Fruit fly (Drosophila melanogaster) whole organism: Measurements from ENCODE around the gene CG15021.

Experiments used
- CG8478 ChIP-seq: fragments of >200 bp; optimal IDR thresholded peaks from 2 replicates; lab custom pipeline; 2018; ENCODE audit warnings: inconsistent platforms
- Dll ChIP-seq: fragments of >200 bp; optimal IDR thresholded peaks from 2 replicates; lab custom pipeline; 2017
- EcR ChIP-seq, 2 experiments: fragments of >200 bp; optimal IDR thresholded peaks; 2 replicates each; lab custom pipeline; 2017; ENCODE audit warnings: missing biosample characterization in 2 of 2, missing genetic modification characterization in 2 of 2, missing genetic modification reagents in 2 of 2
- pan ChIP-seq: fragments of >200 bp; optimal IDR thresholded peaks from 2 replicates; lab custom pipeline; 2017
- psq ChIP-seq: fragments of >200 bp; optimal IDR thresholded peaks from 2 replicates; lab custom pipeline; 2017
- usp ChIP-seq: fragments of >200 bp; optimal IDR thresholded peaks from 2 replicates; lab custom pipeline; 2017; ENCODE audit warnings: missing biosample characterization, missing genetic modification characterization, mixed read lengths

The CG15021 gene

dm6 chr3L:4436421-4436820 is at the start of gene CG15021:
Gene CG15021, plus strand, starts transcription at chr3L:4436721.
- no peak for TF ChIP-seq psq (lab: Kevin White, UChicago)
- no peak for TF ChIP-seq CG8478 (lab: Kevin White, UChicago)
- no peak for TF ChIP-seq Dll
- TF ChIP-seq usp (GFP tag; lab: Kevin White, UChicago): no peak
- no peak for TF ChIP-seq EcR (GFP tag; optimal IDR thresholded peaks at IDR 0.05; lab: Kevin White, UChicago)
- TF ChIP-seq pan (lab: Kevin White, UChicago): no peak

dm6 chr3L:4388215-4388614 is 48.3 kb upstream of the CG15021 start:
- no peak for TF ChIP-seq EcR (GFP tag; optimal IDR thresholded peaks at IDR 0.05; lab: Kevin White, UChicago)
- TF ChIP-seq psq (lab: Kevin White, UChicago): no peak
- no peak for TF ChIP-seq CG8478 (lab: Kevin White, UChicago)
- no peak for TF ChIP-seq Dll
- TF ChIP-seq pan (lab: Kevin White, UChicago): no peak
- TF ChIP-seq usp (GFP tag; lab: Kevin White, UChicago): no peak

- TF ChIP-seq usp (GFP tag; lab: Kevin White, UChicago) (no peak), CG8478 (lab: Kevin White, UChicago) (no peak), EcR (GFP tag; optimal IDR thresholded peaks at IDR 0.05; lab: Kevin White, UChicago) (no peak), psq (lab: Kevin White, UChicago) (no peak)
Observed at dm6 chr3L:4389104-4389503, 47.4 kb upstream of the CG15021 start.

dm6 chr3L:4392851-4393250 is 43.7 kb upstream of the CG15021 start:
- TF ChIP-seq EcR (GFP tag; optimal IDR thresholded peaks at IDR 0.05; lab: Kevin White, UChicago) (no peak), usp (GFP tag; lab: Kevin White, UChicago) (no peak), CG8478 (lab: Kevin White, UChicago) (no peak), pan (lab: Kevin White, UChicago) (no peak), psq (lab: Kevin White, UChicago) (no peak), Dll (no peak)

dm6 chr3L:4393642-4394041 is 42.9 kb upstream of the CG15021 start:
- TF ChIP-seq usp (GFP tag; lab: Kevin White, UChicago): no peak
- TF ChIP-seq Dll: no peak
- peak in 1 of 2 experiments; percentile 55 for TF ChIP-seq EcR (GFP tag; optimal IDR thresholded peaks at IDR 0.05; lab: Kevin White, UChicago)

- no peak for TF ChIP-seq psq (lab: Kevin White, UChicago)
- TF ChIP-seq pan (lab: Kevin White, UChicago): no peak
- TF ChIP-seq usp (GFP tag; lab: Kevin White, UChicago): no peak
- no peak for TF ChIP-seq EcR (GFP tag; optimal IDR thresholded peaks at IDR 0.05; lab: Kevin White, UChicago)
- TF ChIP-seq Dll: no peak
- no peak for TF ChIP-seq CG8478 (lab: Kevin White, UChicago)
Observed at dm6 chr3L:4395501-4396073, 40.9 kb upstream of the CG15021 start.

dm6 chr3L:4396372-4396771 is 40.1 kb upstream of the CG15021 start:
- TF ChIP-seq pan (lab: Kevin White, UChicago) (no peak), EcR (GFP tag; optimal IDR thresholded peaks at IDR 0.05; lab: Kevin White, UChicago) (no peak), CG8478 (lab: Kevin White, UChicago) (no peak), usp (GFP tag; lab: Kevin White, UChicago) (no peak), psq (lab: Kevin White, UChicago) (no peak), Dll (no peak)

- TF ChIP-seq psq (lab: Kevin White, UChicago): no peak
- TF ChIP-seq Dll: no peak
- no peak for TF ChIP-seq EcR (GFP tag; optimal IDR thresholded peaks at IDR 0.05; lab: Kevin White, UChicago)
- no peak for TF ChIP-seq CG8478 (lab: Kevin White, UChicago)
- TF ChIP-seq usp (GFP tag; lab: Kevin White, UChicago): no peak
Observed at dm6 chr3L:4397137-4397536, 39.4 kb upstream of the CG15021 start.

- no peak for TF ChIP-seq CG8478 (lab: Kevin White, UChicago)
- no peak for TF ChIP-seq EcR (GFP tag; optimal IDR thresholded peaks at IDR 0.05; lab: Kevin White, UChicago)
- no peak for TF ChIP-seq psq (lab: Kevin White, UChicago)
- TF ChIP-seq Dll: no peak
- TF ChIP-seq pan (lab: Kevin White, UChicago): no peak
- TF ChIP-seq usp (GFP tag; lab: Kevin White, UChicago): no peak
Observed at dm6 chr3L:4397874-4398273, 38.6 kb upstream of the CG15021 start.

- no peak for TF ChIP-seq pan (lab: Kevin White, UChicago)
- TF ChIP-seq usp (GFP tag; lab: Kevin White, UChicago): no peak
- TF ChIP-seq EcR (GFP tag; optimal IDR thresholded peaks at IDR 0.05; lab: Kevin White, UChicago): no peak
- no peak for TF ChIP-seq psq (lab: Kevin White, UChicago)
- TF ChIP-seq CG8478 (lab: Kevin White, UChicago): no peak
Observed at dm6 chr3L:4399905-4400304, 36.6 kb upstream of the CG15021 start.

dm6 chr3L:4401241-4401640 is 35.3 kb upstream of the CG15021 start:
- no peak for TF ChIP-seq pan (lab: Kevin White, UChicago)
- no peak for TF ChIP-seq EcR (GFP tag; optimal IDR thresholded peaks at IDR 0.05; lab: Kevin White, UChicago)
- TF ChIP-seq CG8478 (lab: Kevin White, UChicago): no peak
- no peak for TF ChIP-seq Dll
- TF ChIP-seq psq (lab: Kevin White, UChicago): no peak
- TF ChIP-seq usp (GFP tag; lab: Kevin White, UChicago): no peak

- TF ChIP-seq Dll (no peak), pan (lab: Kevin White, UChicago) (no peak), psq (lab: Kevin White, UChicago) (no peak), CG8478 (lab: Kevin White, UChicago) (no peak), EcR (GFP tag; optimal IDR thresholded peaks at IDR 0.05; lab: Kevin White, UChicago) (no peak), usp (GFP tag; lab: Kevin White, UChicago) (no peak)
Observed at dm6 chr3L:4403180-4403769, 33.2 kb upstream of the CG15021 start, which contains the start of gene Syx17. Gene Syx17, plus strand, starts transcription at chr3L:4403487.
